Fruit fly (Drosophila melanogaster) Kc167 (cell line): ENCODE measurements around the gene CG33189.

Experiments
- Sin3A ChIP-seq: fragments of >200 bp; optimal IDR thresholded peaks from 2 replicates; lab custom pipeline; 2018; ENCODE audit warnings: missing external identifiers
- h ChIP-seq: fragments of >200 bp; optimal IDR thresholded peaks from 3 replicates; lab custom pipeline; 2018; ENCODE audit warnings: missing external identifiers
- insv ChIP-seq: fragments of >200 bp; optimal IDR thresholded peaks from 3 replicates; lab custom pipeline; 2018; ENCODE audit warnings: missing external identifiers
- psq ChIP-seq: fragments of >200 bp; optimal IDR thresholded peaks from 2 replicates; lab custom pipeline; 2017; ENCODE audit warnings: missing external identifiers
- ttk ChIP-seq: sonication (Bioruptor generic); optimal IDR thresholded peaks from 2 replicates; lab custom pipeline; 2017; ENCODE audit warnings: missing external identifiers

DNA sequence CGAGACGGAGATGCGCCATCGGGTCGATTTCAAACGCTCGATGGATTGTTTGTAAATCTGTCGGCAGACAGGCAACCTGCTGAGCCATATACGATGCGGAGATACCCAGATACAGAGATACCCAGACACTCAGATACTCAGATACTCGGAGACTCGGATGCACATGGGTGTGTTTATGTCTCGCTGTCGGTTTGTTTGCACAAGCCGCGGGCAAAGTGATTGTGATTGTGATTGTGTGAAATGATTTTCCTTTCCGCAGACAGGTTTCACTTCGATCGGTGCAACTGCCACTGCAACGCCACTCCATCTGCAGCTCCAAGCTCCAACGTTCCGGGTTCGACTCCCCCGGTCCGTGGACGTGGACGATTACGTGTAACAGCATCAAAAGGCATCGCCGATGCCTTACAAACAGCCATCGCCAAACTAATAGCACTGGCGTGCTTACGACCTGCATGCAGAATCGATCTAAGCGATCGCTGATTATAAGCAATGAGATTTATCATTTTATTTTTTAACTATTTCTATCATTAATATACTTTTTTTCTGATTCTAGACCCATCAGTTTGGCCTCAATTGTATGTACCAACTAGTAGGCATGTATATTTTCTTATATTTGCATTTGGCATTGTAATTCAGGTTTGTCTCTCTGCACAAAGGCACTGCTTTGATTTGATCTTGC lies 8.3 kb upstream of the CG33189 start:
- TF ChIP-seq h (lab: Kevin White, UChicago), result no peak
- no peak for TF ChIP-seq ttk (lab: Kevin White, UChicago)
- TF ChIP-seq Sin3A, result no peak
- no peak for TF ChIP-seq psq
- no peak for TF ChIP-seq insv
